Worm (Caenorhabditis elegans): ENCODE measurements around the gene F13A7.1.

- TF ChIP-seq snpc-4 (tag; optimal IDR thresholded peaks at IDR 0.05): no peak
- TF ChIP-seq jun-1 (tag; optimal IDR thresholded peaks at IDR 0.05): no peak
Observed at ce11 chrV:16350061-16350460, 27.7 kb downstream of the F13A7.1 start.
